Worm (Caenorhabditis elegans) whole organism, midembryonic: Measurements from ENCODE around the gene T25B6.3.

Experiments used
- T22C8.4 ChIP-seq: fragments of 200-800 bp; sonication (Bioruptor generic); IDR thresholded peaks from 2 replicates; pipeline ENCODE4 v1.3.6; 2022; ENCODE audit warnings: missing genetic modification characterization, missing compliant biosample characterization
- cog-1 ChIP-seq: sonication (generic microtip); optimal IDR thresholded peaks from 2 replicates; lab custom pipeline; 2016; ENCODE audit warnings: missing genetic modification characterization, missing compliant biosample characterization
- flt-1 ChIP-seq: fragments of 200-800 bp; sonication (Bioruptor generic); IDR thresholded peaks from 2 replicates; pipeline ENCODE4 v1.3.6; 2022; ENCODE audit warnings: missing genetic modification characterization, missing compliant biosample characterization
- klf-2 ChIP-seq: fragments of 200-800 bp; sonication (Bioruptor generic); conservative IDR thresholded peaks from 2 replicates; pipeline ENCODE4 v1.3.6; 2022; ENCODE audit warnings: missing genetic modification reagents, missing genetic modification characterization, missing compliant biosample characterization
- med-1 ChIP-seq: sonication (generic microtip); optimal IDR thresholded peaks from 2 replicates; lab custom pipeline; 2017; ENCODE audit warnings: missing genetic modification characterization, mild to moderate bottlenecking, missing compliant biosample characterization, antibody characterized with exemption, missing genetic modification reagents; ENCODE audit not compliant: insufficient read depth
- ref-1 ChIP-seq: fragments of 200-800 bp; sonication (Bioruptor generic); conservative IDR thresholded peaks from 2 replicates; pipeline ENCODE4 v1.3.6; 2022; ENCODE audit warnings: missing genetic modification reagents, missing genetic modification characterization, missing compliant biosample characterization
- tab-1 ChIP-seq: fragments of 200-800 bp; sonication (Bioruptor generic); IDR thresholded peaks from 2 replicates; pipeline ENCODE4 v1.3.6; 2022; ENCODE audit warnings: missing genetic modification characterization, missing compliant biosample characterization
- ztf-23 ChIP-seq: fragments of 200-800 bp; sonication (Bioruptor generic); IDR thresholded peaks from 2 replicates; pipeline ENCODE4 v1.3.6; 2022; ENCODE audit warnings: missing genetic modification reagents, missing genetic modification characterization, missing compliant biosample characterization
- ztf-29 ChIP-seq: fragments of 200-800 bp; sonication (Bioruptor generic); IDR thresholded peaks from 2 replicates; pipeline ENCODE4 v1.3.6; 2022; ENCODE audit warnings: missing genetic modification reagents, missing genetic modification characterization, missing compliant biosample characterization

Gene T25B6.3

ce11 chrX:8998809-8999208, 28.6 kb upstream of the T25B6.3 start, which contains the start of gene C24A3.1:
Gene C24A3.1 (plus strand): TSS chrX:8999071.
- TF ChIP-seq klf-2 (GFP tag; lab: Robert Waterston, UW) (no peak), med-1 (GFP tag; lab: Kevin White, UChicago) (no peak), ref-1 (GFP tag; lab: Robert Waterston, UW) (no peak), ztf-23 (no peak), ztf-29 (GFP tag; lab: Robert Waterston, UW) (no peak), tab-1 (GFP tag; lab: Robert Waterston, UW) (no peak), cog-1 (tag; lab: Kevin White, UChicago) (no peak), flt-1 (GFP tag; lab: Robert Waterston, UW) (no peak), T22C8.4 (GFP tag; lab: Robert Waterston, UW) (no peak)

ce11 chrX:9010418-9010817, 17.0 kb upstream of the T25B6.3 start, which contains the start of gene C24A3.9:
Gene C24A3.9 (minus strand): TSS chrX:9010518.
- no peak for TF ChIP-seq T22C8.4 (GFP tag; lab: Robert Waterston, UW)
- TF ChIP-seq cog-1 (tag; lab: Kevin White, UChicago): no peak
- no peak for TF ChIP-seq tab-1 (GFP tag; lab: Robert Waterston, UW)
- no peak for TF ChIP-seq ref-1 (GFP tag; lab: Robert Waterston, UW)
- no peak for TF ChIP-seq flt-1 (GFP tag; lab: Robert Waterston, UW)
- TF ChIP-seq ztf-23: no peak
- TF ChIP-seq klf-2 (GFP tag; lab: Robert Waterston, UW): no peak
- TF ChIP-seq med-1 (GFP tag; lab: Kevin White, UChicago): no peak
- no peak for TF ChIP-seq ztf-29 (GFP tag; lab: Robert Waterston, UW)

ce11 chrX:9011471-9011870, 15.9 kb upstream of the T25B6.3 start:
- TF ChIP-seq ref-1 (GFP tag; lab: Robert Waterston, UW) (no peak), med-1 (GFP tag; lab: Kevin White, UChicago) (no peak)

- no peak for TF ChIP-seq ref-1 (GFP tag; lab: Robert Waterston, UW)
- no peak for TF ChIP-seq ztf-23
- no peak for TF ChIP-seq klf-2 (GFP tag; lab: Robert Waterston, UW)
- TF ChIP-seq med-1 (GFP tag; lab: Kevin White, UChicago): no peak
- TF ChIP-seq ztf-29 (GFP tag; lab: Robert Waterston, UW): no peak
- TF ChIP-seq flt-1 (GFP tag; lab: Robert Waterston, UW): no peak
- no peak for TF ChIP-seq T22C8.4 (GFP tag; lab: Robert Waterston, UW)
- TF ChIP-seq cog-1 (tag; lab: Kevin White, UChicago): no peak
- no peak for TF ChIP-seq tab-1 (GFP tag; lab: Robert Waterston, UW)
These were observed 13.0 kb upstream of the T25B6.3 start for ce11 chrX:9014451-9014850.

ce11 chrX:9015420-9015819, 12.0 kb upstream of the T25B6.3 start, which contains the start of gene T25B6.4:
Gene T25B6.4 (plus strand): TSS chrX:9015720.
- TF ChIP-seq ref-1 (GFP tag; lab: Robert Waterston, UW) (no peak), med-1 (GFP tag; lab: Kevin White, UChicago) (no peak)

- TF ChIP-seq ztf-23: no peak
- TF ChIP-seq T22C8.4 (GFP tag; lab: Robert Waterston, UW): no peak
- TF ChIP-seq tab-1 (GFP tag; lab: Robert Waterston, UW): no peak
- TF ChIP-seq med-1 (GFP tag; lab: Kevin White, UChicago): no peak
These were observed 5.8 kb upstream of the T25B6.3 start, which contains the start of gene T25B6.5 for ce11 chrX:9021645-9022044. Gene T25B6.5 (minus strand): TSS chrX:9021745.

ce11 chrX:9022779-9023178, 4.6 kb upstream of the T25B6.3 start, which contains the start of gene T25B6.6:
Gene T25B6.6 (minus strand): TSS chrX:9022879.
- no peak for TF ChIP-seq flt-1 (GFP tag; lab: Robert Waterston, UW)
- no peak for TF ChIP-seq tab-1 (GFP tag; lab: Robert Waterston, UW)
- no peak for TF ChIP-seq klf-2 (GFP tag; lab: Robert Waterston, UW)
- no peak for TF ChIP-seq ztf-29 (GFP tag; lab: Robert Waterston, UW)
- TF ChIP-seq T22C8.4 (GFP tag; lab: Robert Waterston, UW): no peak
- TF ChIP-seq ref-1 (GFP tag; lab: Robert Waterston, UW): no peak

- TF ChIP-seq med-1 (GFP tag; lab: Kevin White, UChicago) (no peak), T22C8.4 (GFP tag; lab: Robert Waterston, UW) (no peak)
These were observed 3.6 kb upstream of the T25B6.3 start for ce11 chrX:9023816-9024215.

- TF ChIP-seq med-1 (GFP tag; lab: Kevin White, UChicago) (no peak), T22C8.4 (GFP tag; lab: Robert Waterston, UW) (peak; percentile 34; the same call in 1 of the 2 replicates), ztf-23 (no peak), flt-1 (GFP tag; lab: Robert Waterston, UW) (no peak; the same call in 1 of the 2 replicates), ref-1 (GFP tag; lab: Robert Waterston, UW) (peak; percentile 71; the same call in 1 of the 2 replicates), ztf-29 (GFP tag; lab: Robert Waterston, UW) (no peak), klf-2 (GFP tag; lab: Robert Waterston, UW) (no peak)
These were observed 3.1 kb upstream of the T25B6.3 start for ce11 chrX:9024270-9024669.

- TF ChIP-seq T22C8.4 (GFP tag; lab: Robert Waterston, UW): no peak
- TF ChIP-seq tab-1 (GFP tag; lab: Robert Waterston, UW): no peak
- no peak for TF ChIP-seq ztf-29 (GFP tag; lab: Robert Waterston, UW)
- TF ChIP-seq klf-2 (GFP tag; lab: Robert Waterston, UW): no peak
- TF ChIP-seq ztf-23: no peak
These were observed 1.9 kb upstream of the T25B6.3 start for ce11 chrX:9025484-9025883.
